Worm (Caenorhabditis elegans) whole organism, L4 larva: ENCODE data around the gene C17C3.24.

Experiments used
- F37D6.2 ChIP-seq: sonication (generic microtip); optimal IDR thresholded peaks from 2 replicates; lab custom pipeline; 2016; ENCODE audit warnings: mild to moderate bottlenecking, missing genetic modification characterization, missing compliant biosample characterization
- T26A8.4 ChIP-seq: fragments of 200-800 bp; sonication (Bioruptor generic); IDR thresholded peaks from 2 replicates; pipeline ENCODE4 v1.3.6; 2022; ENCODE audit warnings: missing genetic modification characterization, missing compliant biosample characterization
- Y48G9A.11 ChIP-seq: fragments of 200-800 bp; sonication (Bioruptor generic); IDR thresholded peaks from 2 replicates; pipeline ENCODE4 v1.3.6; 2022; ENCODE audit warnings: missing genetic modification reagents, missing genetic modification characterization, missing compliant biosample characterization
- Y5F2A.4 ChIP-seq: fragments of 200-800 bp; sonication (Bioruptor generic); optimal IDR thresholded peaks from 2 replicates; lab custom pipeline; 2018; ENCODE audit warnings: mild to moderate bottlenecking, missing genetic modification characterization, missing compliant biosample characterization
- ZK337.2 ChIP-seq: fragments of 200-800 bp; sonication (Bioruptor generic); IDR thresholded peaks from 2 replicates; pipeline ENCODE4 v1.3.6; 2022; ENCODE audit warnings: missing genetic modification reagents, missing genetic modification characterization, missing compliant biosample characterization
- arid-1 ChIP-seq: fragments of 200-800 bp; sonication (Bioruptor generic); conservative IDR thresholded peaks from 2 replicates; pipeline ENCODE4 v1.3.6; 2022; ENCODE audit warnings: missing genetic modification reagents, missing genetic modification characterization, missing compliant biosample characterization
- ceh-44 ChIP-seq: fragments of 200-800 bp; sonication (Bioruptor generic); IDR thresholded peaks from 2 replicates; pipeline ENCODE4 v1.3.6; 2022; ENCODE audit warnings: missing genetic modification reagents, missing genetic modification characterization, missing compliant biosample characterization
- ceh-82 ChIP-seq: sonication (generic microtip); optimal IDR thresholded peaks from 2 replicates; lab custom pipeline; 2017; ENCODE audit warnings: missing biosample characterization, missing genetic modification characterization
- cey-2 ChIP-seq: sonication (generic microtip); optimal IDR thresholded peaks from 3 replicates; lab custom pipeline; 2017; ENCODE audit warnings: missing genetic modification characterization, mild to moderate bottlenecking, missing compliant biosample characterization, antibody characterized with exemption, borderline replicate concordance; ENCODE audit not compliant: insufficient read depth
- daf-12 ChIP-seq: fragments of 150-350 bp; optimal IDR thresholded peaks from 2 replicates; lab custom pipeline; 2014; ENCODE audit warnings: missing biosample characterization, missing genetic modification reagents, missing genetic modification characterization
- daf-16 ChIP-seq, 3 experiments: sonication (generic microtip); optimal IDR thresholded peaks; 2 replicates each; lab custom pipeline; 2016 to 2017; ENCODE audit warnings: missing genetic modification characterization in 3 of 3, missing genetic modification reagents in 3 of 3, mild to moderate bottlenecking in 2 of 3, missing compliant biosample characterization in 2 of 3, missing biosample characterization in 1 of 3, moderate library complexity in 1 of 3
- dmd-6 ChIP-seq: fragments of 200-800 bp; sonication (Bioruptor generic); IDR thresholded peaks from 2 replicates; pipeline ENCODE4 v1.3.6; 2022; ENCODE audit warnings: missing genetic modification reagents, missing genetic modification characterization, missing compliant biosample characterization
- dmd-9 ChIP-seq: fragments of 200-800 bp; sonication (Bioruptor generic); IDR thresholded peaks from 2 replicates; pipeline ENCODE4 v1.3.6; 2022; ENCODE audit warnings: missing genetic modification reagents, missing genetic modification characterization, missing compliant biosample characterization
- dpl-1 ChIP-seq: fragments of 150-350 bp; optimal IDR thresholded peaks from 2 replicates; lab custom pipeline; 2014; ENCODE audit warnings: missing biosample characterization, missing genetic modification reagents, missing genetic modification characterization
- duxl-1 ChIP-seq: sonication (generic microtip); optimal IDR thresholded peaks from 2 replicates; lab custom pipeline; 2016; ENCODE audit warnings: mild to moderate bottlenecking, missing genetic modification characterization, moderate library complexity, missing compliant biosample characterization; ENCODE audit not compliant: poor library complexity
- dve-1 ChIP-seq: sonication (generic microtip); optimal IDR thresholded peaks from 2 replicates; lab custom pipeline; 2017; ENCODE audit warnings: antibody characterized with exemption, mild to moderate bottlenecking, missing genetic modification characterization, missing compliant biosample characterization; ENCODE audit not compliant: insufficient read depth
- gei-8 ChIP-seq: fragments of 200-800 bp; sonication (Bioruptor generic); optimal IDR thresholded peaks from 2 replicates; lab custom pipeline; 2018; ENCODE audit warnings: mild to moderate bottlenecking, missing genetic modification characterization, missing compliant biosample characterization
- hlh-11 ChIP-seq: fragments of 200-800 bp; sonication (Bioruptor generic); optimal IDR thresholded peaks from 2 replicates; lab custom pipeline; 2018; ENCODE audit warnings: mild to moderate bottlenecking, missing genetic modification characterization, missing compliant biosample characterization
- hlh-30 ChIP-seq: sonication (generic microtip); optimal IDR thresholded peaks from 2 replicates; lab custom pipeline; 2017; ENCODE audit warnings: antibody characterized with exemption, mild to moderate bottlenecking, missing genetic modification characterization, missing compliant biosample characterization; ENCODE audit not compliant: insufficient read depth
- jun-1 ChIP-seq: fragments of 150-350 bp; optimal IDR thresholded peaks from 2 replicates; lab custom pipeline; 2014; ENCODE audit warnings: missing biosample characterization, missing genetic modification reagents, missing genetic modification characterization
- lim-7 ChIP-seq: fragments of 200-800 bp; sonication (Bioruptor generic); IDR thresholded peaks from 2 replicates; pipeline ENCODE4 v1.3.6; 2022; ENCODE audit warnings: missing genetic modification characterization, missing compliant biosample characterization
- lin-13 ChIP-seq: fragments of 150-350 bp; optimal IDR thresholded peaks from 2 replicates; lab custom pipeline; 2014; ENCODE audit warnings: missing biosample characterization, missing genetic modification reagents, missing genetic modification characterization
- lin-15B ChIP-seq: fragments of 150-350 bp; sonication (generic microtip); optimal IDR thresholded peaks from 3 replicates; lab custom pipeline; 2014; ENCODE audit warnings: missing biosample characterization, missing genetic modification characterization
- lsy-2 ChIP-seq, 2 experiments: fragments of 150-350 bp in 1 of 2; sonication (generic microtip) in 1 of 2; optimal IDR thresholded peaks; 2 replicates each; lab custom pipeline; 2014 to 2017; ENCODE audit warnings: missing biosample characterization in 2 of 2, missing genetic modification characterization in 2 of 2
- mdl-1 ChIP-seq, 2 experiments: fragments of 150-350 bp in 1 of 2; sonication (generic microtip) in 1 of 2; optimal IDR thresholded peaks; 2 replicates each; lab custom pipeline; 2014 to 2017; ENCODE audit warnings: missing biosample characterization in 2 of 2, missing genetic modification characterization in 2 of 2
- mdt-29 ChIP-seq: fragments of 200-800 bp; sonication (Bioruptor generic); IDR thresholded peaks from 2 replicates; pipeline ENCODE4 v1.3.6; 2022; ENCODE audit warnings: missing genetic modification reagents, missing genetic modification characterization, missing compliant biosample characterization
- mep-1 ChIP-seq: fragments of 150-350 bp; sonication (generic microtip); optimal IDR thresholded peaks from 3 replicates; lab custom pipeline; 2014; ENCODE audit warnings: missing biosample characterization, missing genetic modification characterization
- mxl-2 ChIP-seq: fragments of 200-800 bp; sonication (Bioruptor generic); conservative IDR thresholded peaks from 2 replicates; pipeline ENCODE4 v1.3.6; 2022; ENCODE audit warnings: missing genetic modification reagents, missing genetic modification characterization, missing compliant biosample characterization
- nhr-10 ChIP-seq: fragments of 150-350 bp; optimal IDR thresholded peaks from 2 replicates; lab custom pipeline; 2014; ENCODE audit warnings: missing biosample characterization, missing genetic modification characterization
- nhr-102 ChIP-seq: sonication (generic microtip); optimal IDR thresholded peaks from 2 replicates; lab custom pipeline; 2016; ENCODE audit warnings: mild to moderate bottlenecking, missing genetic modification characterization, moderate library complexity, missing compliant biosample characterization
- nhr-11 ChIP-seq: fragments of 150-350 bp; optimal IDR thresholded peaks from 2 replicates; lab custom pipeline; 2014; ENCODE audit warnings: missing biosample characterization, missing genetic modification characterization
- nhr-28 ChIP-seq: fragments of 150-350 bp; optimal IDR thresholded peaks from 2 replicates; lab custom pipeline; 2014; ENCODE audit warnings: missing biosample characterization, missing genetic modification characterization
- nhr-42 ChIP-seq: fragments of 200-800 bp; sonication (Bioruptor generic); IDR thresholded peaks from 2 replicates; pipeline ENCODE4 v1.3.6; 2022; ENCODE audit warnings: missing genetic modification characterization, missing compliant biosample characterization
- pqm-1 ChIP-seq: sonication (generic microtip); optimal IDR thresholded peaks from 2 replicates; lab custom pipeline; 2017; ENCODE audit warnings: missing biosample characterization, missing genetic modification characterization
- saeg-2 ChIP-seq: fragments of 200-800 bp; sonication (Bioruptor generic); IDR thresholded peaks from 2 replicates; pipeline ENCODE4 v1.3.6; 2022; ENCODE audit warnings: missing genetic modification reagents, missing genetic modification characterization, missing compliant biosample characterization
- skn-1 ChIP-seq: fragments of 150-350 bp; optimal IDR thresholded peaks from 2 replicates; lab custom pipeline; 2014; ENCODE audit warnings: missing biosample characterization, missing genetic modification characterization
- spr-1 ChIP-seq: sonication (generic microtip); optimal IDR thresholded peaks from 2 replicates; lab custom pipeline; 2016; ENCODE audit warnings: mild to moderate bottlenecking, missing genetic modification characterization, missing compliant biosample characterization
- unc-39 ChIP-seq: sonication (generic microtip); optimal IDR thresholded peaks from 2 replicates; lab custom pipeline; 2017; ENCODE audit warnings: missing biosample characterization, missing genetic modification characterization
- zfp-2 ChIP-seq: sonication (generic microtip); optimal IDR thresholded peaks from 2 replicates; lab custom pipeline; 2016; ENCODE audit warnings: mild to moderate bottlenecking, missing genetic modification characterization, missing compliant biosample characterization
- ztf-11 ChIP-seq: fragments of 150-350 bp; optimal IDR thresholded peaks from 2 replicates; lab custom pipeline; 2014; ENCODE audit warnings: missing biosample characterization, missing genetic modification characterization

Gene C17C3.24

DNA sequence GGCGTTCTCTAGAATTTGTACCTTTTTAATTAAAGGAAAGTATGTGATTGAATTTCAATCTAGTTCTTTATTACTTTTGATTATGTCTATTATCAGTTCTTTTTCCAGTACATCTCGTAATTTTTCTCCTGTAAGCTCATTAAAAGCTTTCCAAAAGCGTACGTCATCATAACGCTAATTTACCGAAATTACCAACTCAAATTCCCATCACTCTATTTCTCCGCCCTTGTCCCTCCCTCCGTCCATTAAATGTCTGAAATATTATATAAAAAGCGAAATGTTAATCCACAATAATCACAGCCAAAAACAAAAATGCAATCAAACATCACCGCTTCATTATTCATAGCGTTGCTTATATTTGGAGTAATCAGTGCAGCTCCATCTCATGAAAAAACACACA lies 12.7 kb upstream of the C17C3.24 start, which contains the start of gene ins-12:
TSS of gene ins-12 (plus strand) at position 301 of the 400 bp plus-strand sequence.
- TF ChIP-seq lim-7 (GFP tag; lab: Robert Waterston, UW): no peak
- no peak for TF ChIP-seq arid-1 (GFP tag; lab: Robert Waterston, UW)
- TF ChIP-seq daf-12 (tag; lab: Kevin White, UChicago): no peak

DNA sequence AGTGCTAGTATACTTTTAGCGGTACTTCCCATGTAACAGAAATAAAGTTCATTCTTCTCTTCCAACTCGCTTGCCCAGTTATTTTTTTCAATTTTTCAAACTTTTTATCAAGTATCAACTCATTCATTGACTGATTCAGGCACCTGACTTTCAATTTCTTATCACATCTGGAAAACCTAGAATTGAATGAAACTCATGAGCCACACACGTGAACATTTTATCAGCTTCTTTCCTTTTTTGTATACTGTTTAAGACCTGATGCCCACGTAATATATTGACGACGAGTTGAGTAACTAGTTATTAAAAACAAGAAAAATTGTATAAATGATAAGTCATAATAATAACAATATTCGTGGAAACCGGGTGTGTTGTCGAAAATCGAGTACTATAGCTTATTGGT lies 11.9 kb upstream of the C17C3.24 start:
- peak; percentile 44 for TF ChIP-seq nhr-28 (tag; lab: Kevin White, UChicago)
- TF ChIP-seq pqm-1: peak; percentile 52
- no peak for TF ChIP-seq nhr-102
- TF ChIP-seq daf-16 (GFP tag; optimal IDR thresholded peaks at IDR 0.05; lab: Kevin White, UChicago): no peak
- TF ChIP-seq daf-16 (tag; optimal IDR thresholded peaks at IDR 0.05; lab: Kevin White, UChicago): peak; percentile 90
- peak; percentile 69 for TF ChIP-seq hlh-30
- no peak for TF ChIP-seq ceh-82 (tag; lab: Kevin White, UChicago)
- no peak for TF ChIP-seq skn-1
- no peak for TF ChIP-seq jun-1 (tag; lab: Kevin White, UChicago)
- TF ChIP-seq dpl-1: no peak
- TF ChIP-seq T26A8.4: no peak
- TF ChIP-seq mdl-1 (tag; optimal IDR thresholded peaks at IDR 0.05; lab: Kevin White, UChicago): peak in 1 of 2 experiments; percentile 23
- peak; percentile 47; the same call in 1 of the 2 replicates for TF ChIP-seq mxl-2 (GFP tag; lab: Robert Waterston, UW)
- peak; percentile 60 for TF ChIP-seq hlh-11 (tag; lab: Kevin White, UChicago)
- no peak for TF ChIP-seq lim-7 (GFP tag; lab: Robert Waterston, UW)
- TF ChIP-seq lin-13 (GFP tag; lab: Kevin White, UChicago): no peak
- TF ChIP-seq unc-39: no peak
- TF ChIP-seq saeg-2 (GFP tag; lab: Robert Waterston, UW): no peak
- no peak for TF ChIP-seq nhr-10 (tag; lab: Kevin White, UChicago)
- TF ChIP-seq Y48G9A.11 (GFP tag; lab: Robert Waterston, UW): no peak
- TF ChIP-seq dmd-6 (GFP tag; lab: Robert Waterston, UW): peak; percentile 53
- TF ChIP-seq dve-1 (tag; lab: Kevin White, UChicago): peak; percentile 71
- TF ChIP-seq Y5F2A.4 (GFP tag; lab: Kevin White, UChicago): no peak
- TF ChIP-seq ZK337.2 (GFP tag; lab: Robert Waterston, UW): no peak
- no peak for TF ChIP-seq mep-1
- no peak for TF ChIP-seq dmd-9 (GFP tag; lab: Robert Waterston, UW)
- TF ChIP-seq, all 104 proteins: peak for 9

DNA sequence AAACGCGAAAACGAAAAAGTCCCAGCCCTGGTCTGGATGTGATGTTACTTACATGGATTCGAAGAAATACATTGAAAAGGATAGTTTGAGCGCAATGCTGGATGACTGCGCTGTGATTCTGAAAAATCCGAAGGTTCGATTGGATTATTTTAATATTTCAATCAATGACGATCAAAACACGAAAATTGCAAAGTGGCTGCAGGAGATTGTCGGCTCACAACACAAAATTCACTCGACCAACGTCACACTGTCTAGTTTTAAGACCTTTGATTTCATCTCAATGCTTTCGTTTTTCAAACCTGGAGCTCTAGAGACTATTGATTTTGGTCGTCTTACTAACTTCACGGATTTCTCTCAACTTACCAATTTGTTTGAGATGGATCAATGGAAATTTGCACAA lies 9.9 kb upstream of the C17C3.24 start, which contains the start of gene C17C3.5:
TSS of gene C17C3.5 (plus strand) at position 301 of the 400 bp plus-strand sequence.
- TF ChIP-seq ceh-44: no peak
- TF ChIP-seq mdt-29 (GFP tag; lab: Robert Waterston, UW): no peak
- TF ChIP-seq ztf-11 (tag; lab: Kevin White, UChicago): no peak
- no peak for TF ChIP-seq spr-1
- no peak for TF ChIP-seq lsy-2 (tag; optimal IDR thresholded peaks at IDR 0.05; lab: Kevin White, UChicago)
- no peak for TF ChIP-seq gei-8 (GFP tag; lab: Kevin White, UChicago)
- TF ChIP-seq saeg-2 (GFP tag; lab: Robert Waterston, UW): no peak

DNA sequence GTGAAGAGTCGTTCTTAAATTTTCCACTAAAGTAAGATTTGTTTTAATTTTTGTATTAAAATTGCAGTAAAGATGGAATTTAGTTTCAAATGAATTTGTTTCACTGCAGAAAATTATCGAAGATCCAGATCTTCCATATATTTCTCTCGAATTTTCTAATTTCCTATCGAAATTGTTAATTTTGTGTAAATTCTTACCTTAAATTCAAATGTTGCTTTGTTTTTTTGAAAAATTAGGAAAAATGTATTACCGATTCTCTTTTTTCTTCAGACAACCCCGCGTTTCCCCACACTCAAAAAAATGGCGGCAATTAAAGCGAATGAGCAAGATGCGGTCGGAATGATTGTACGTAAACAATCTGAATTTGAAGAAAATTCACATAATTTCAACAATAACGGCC lies 8.2 kb upstream of the C17C3.24 start, which contains the start of gene C17C3.6:
TSS of gene C17C3.6 (plus strand) at position 301 of the 400 bp plus-strand sequence.
- TF ChIP-seq F37D6.2: no peak
- no peak for TF ChIP-seq nhr-11
- TF ChIP-seq cey-2 (tag; lab: Kevin White, UChicago): no peak
- no peak for TF ChIP-seq zfp-2 (tag; lab: Kevin White, UChicago)
- TF ChIP-seq lin-15B (tag; lab: Kevin White, UChicago): no peak
- TF ChIP-seq dve-1 (tag; lab: Kevin White, UChicago): no peak
- no peak for TF ChIP-seq duxl-1 (tag; lab: Kevin White, UChicago)
- no peak for TF ChIP-seq ceh-82 (tag; lab: Kevin White, UChicago)
- TF ChIP-seq ceh-44: no peak
- TF ChIP-seq nhr-42 (GFP tag; lab: Robert Waterston, UW): no peak
